Worm (Caenorhabditis elegans) whole organism, late embryonic: ENCODE results near the gene D2023.4.

ENCODE experiments used
- C38D4.7 ChIP-seq: fragments of 200-800 bp; sonication (Bioruptor generic); optimal IDR thresholded peaks from 2 replicates; lab custom pipeline; 2018; ENCODE audit warnings: mild to moderate bottlenecking, missing genetic modification characterization, moderate library complexity, missing compliant biosample characterization
- F13H6.1 ChIP-seq: sonication (generic microtip); optimal IDR thresholded peaks from 2 replicates; lab custom pipeline; 2016; ENCODE audit warnings: missing genetic modification characterization, missing compliant biosample characterization
- Y22D7AL.16 ChIP-seq: sonication (generic microtip); optimal IDR thresholded peaks from 2 replicates; lab custom pipeline; 2016; ENCODE audit warnings: missing genetic modification characterization, missing compliant biosample characterization
- ahr-1 ChIP-seq: sonication (generic microtip); optimal IDR thresholded peaks from 2 replicates; lab custom pipeline; 2016; ENCODE audit warnings: missing genetic modification characterization, missing compliant biosample characterization
- ceh-14 ChIP-seq: sonication (generic microtip); optimal IDR thresholded peaks from 2 replicates; lab custom pipeline; 2016; ENCODE audit warnings: missing genotype, missing genetic modification characterization, missing compliant biosample characterization
- ceh-18 ChIP-seq: sonication (generic microtip); optimal IDR thresholded peaks from 2 replicates; lab custom pipeline; 2016; ENCODE audit warnings: missing genetic modification characterization, missing compliant biosample characterization
- ceh-24 ChIP-seq: sonication (generic microtip); optimal IDR thresholded peaks from 2 replicates; lab custom pipeline; 2016; ENCODE audit warnings: mild to moderate bottlenecking, missing genetic modification characterization, missing compliant biosample characterization
- ceh-45 ChIP-seq: fragments of 200-800 bp; sonication (Bioruptor generic); IDR thresholded peaks from 2 replicates; pipeline ENCODE4 v1.3.6; 2022; ENCODE audit warnings: missing genetic modification reagents, missing genetic modification characterization, missing compliant biosample characterization
- ceh-48 ChIP-seq: sonication (generic microtip); optimal IDR thresholded peaks from 2 replicates; lab custom pipeline; 2016; ENCODE audit warnings: missing genetic modification characterization, inconsistent platforms, missing compliant biosample characterization
- ceh-6 ChIP-seq: fragments of 200-800 bp; sonication (Bioruptor generic); optimal IDR thresholded peaks from 2 replicates; lab custom pipeline; 2018; ENCODE audit warnings: mild to moderate bottlenecking, missing genetic modification characterization, missing compliant biosample characterization
- ceh-9 ChIP-seq: sonication (generic microtip); optimal IDR thresholded peaks from 2 replicates; lab custom pipeline; 2016; ENCODE audit warnings: mild to moderate bottlenecking, missing genetic modification characterization, inconsistent platforms, missing compliant biosample characterization
- elt-2 ChIP-seq: sonication (generic microtip); optimal IDR thresholded peaks from 2 replicates; lab custom pipeline; 2016; ENCODE audit warnings: missing genetic modification reagents, missing genetic modification characterization, missing compliant biosample characterization
- elt-4 ChIP-seq: sonication (generic microtip); optimal IDR thresholded peaks from 2 replicates; lab custom pipeline; 2016; ENCODE audit warnings: missing genetic modification characterization, missing compliant biosample characterization
- ets-4 ChIP-seq: sonication (generic microtip); optimal IDR thresholded peaks from 2 replicates; lab custom pipeline; 2016; ENCODE audit warnings: missing genetic modification characterization, missing compliant biosample characterization
- eyg-1 ChIP-seq: sonication (generic microtip); optimal IDR thresholded peaks from 2 replicates; lab custom pipeline; 2016; ENCODE audit warnings: missing genotype, missing genetic modification characterization, missing compliant biosample characterization
- fkh-10 ChIP-seq: fragments of 150-350 bp; optimal IDR thresholded peaks from 2 replicates; lab custom pipeline; 2014; ENCODE audit warnings: missing biosample characterization, missing genetic modification reagents, missing genetic modification characterization
- fkh-6 ChIP-seq: sonication (generic microtip); optimal IDR thresholded peaks from 2 replicates; lab custom pipeline; 2016; ENCODE audit warnings: missing genetic modification characterization, missing compliant biosample characterization
- gmeb-2 ChIP-seq: sonication (generic microtip); optimal IDR thresholded peaks from 2 replicates; lab custom pipeline; 2016; ENCODE audit warnings: missing genetic modification characterization, inconsistent platforms, missing compliant biosample characterization
- hlh-13 ChIP-seq: fragments of 200-800 bp; sonication (Bioruptor generic); optimal IDR thresholded peaks from 2 replicates; lab custom pipeline; 2018; ENCODE audit warnings: mild to moderate bottlenecking, missing genetic modification characterization, missing compliant biosample characterization
- hlh-15 ChIP-seq: sonication (generic microtip); optimal IDR thresholded peaks from 2 replicates; lab custom pipeline; 2016; ENCODE audit warnings: missing genetic modification characterization, missing compliant biosample characterization
- hlh-30 ChIP-seq: sonication (generic microtip); optimal IDR thresholded peaks from 2 replicates; lab custom pipeline; 2017; ENCODE audit warnings: antibody characterized with exemption, missing genetic modification characterization, missing compliant biosample characterization; ENCODE audit not compliant: insufficient read depth
- hlh-8 ChIP-seq: sonication (generic microtip); optimal IDR thresholded peaks from 2 replicates; lab custom pipeline; 2016; ENCODE audit warnings: missing genotype, missing genetic modification characterization, missing compliant biosample characterization
- mec-3 ChIP-seq: sonication (generic microtip); optimal IDR thresholded peaks from 2 replicates; lab custom pipeline; 2016; ENCODE audit warnings: borderline replicate concordance, missing genetic modification characterization, missing compliant biosample characterization
- nhr-11 ChIP-seq: fragments of 150-350 bp; optimal IDR thresholded peaks from 2 replicates; lab custom pipeline; 2014; ENCODE audit warnings: missing biosample characterization, missing genetic modification characterization
- nhr-232 ChIP-seq: sonication (generic microtip); optimal IDR thresholded peaks from 2 replicates; lab custom pipeline; 2016; ENCODE audit warnings: missing genetic modification characterization, missing compliant biosample characterization
- odd-2 ChIP-seq: sonication (generic microtip); optimal IDR thresholded peaks from 2 replicates; lab custom pipeline; 2017; ENCODE audit warnings: antibody characterized with exemption, mild to moderate bottlenecking, missing genetic modification characterization, missing compliant biosample characterization
- pag-3 ChIP-seq: sonication (generic microtip); optimal IDR thresholded peaks from 2 replicates; lab custom pipeline; 2016; ENCODE audit warnings: missing compliant biosample characterization, missing genetic modification characterization, borderline replicate concordance
- pax-1 ChIP-seq: fragments of 150-350 bp; optimal IDR thresholded peaks from 2 replicates; lab custom pipeline; 2014; ENCODE audit warnings: missing biosample characterization, missing genetic modification characterization
- pha-2 ChIP-seq: sonication (generic microtip); optimal IDR thresholded peaks from 2 replicates; lab custom pipeline; 2017; ENCODE audit warnings: mild to moderate bottlenecking, missing genetic modification characterization, missing compliant biosample characterization
- pha-4 ChIP-seq: fragments of 150-350 bp; optimal IDR thresholded peaks from 2 replicates; lab custom pipeline; 2018; ENCODE audit warnings: missing biosample characterization, missing genetic modification reagents, missing genetic modification characterization
- pqm-1 ChIP-seq: sonication (generic microtip); optimal IDR thresholded peaks from 2 replicates; lab custom pipeline; 2016; ENCODE audit warnings: missing genetic modification characterization, missing compliant biosample characterization
- pros-1 ChIP-seq: fragments of 150-350 bp; optimal IDR thresholded peaks from 2 replicates; lab custom pipeline; 2014; ENCODE audit warnings: missing biosample characterization, missing genetic modification reagents, missing genetic modification characterization
- ref-2 ChIP-seq: sonication (generic microtip); optimal IDR thresholded peaks from 2 replicates; lab custom pipeline; 2016; ENCODE audit warnings: missing genetic modification characterization, missing compliant biosample characterization
- tbx-2 ChIP-seq: sonication (generic microtip); optimal IDR thresholded peaks from 2 replicates; lab custom pipeline; 2016; ENCODE audit warnings: missing genetic modification characterization, missing compliant biosample characterization
- tbx-7 ChIP-seq: sonication (generic microtip); optimal IDR thresholded peaks from 2 replicates; lab custom pipeline; 2016; ENCODE audit warnings: missing genotype, missing genetic modification characterization, missing compliant biosample characterization
- ttx-3 ChIP-seq: sonication (generic microtip); optimal IDR thresholded peaks from 2 replicates; lab custom pipeline; 2016; ENCODE audit warnings: missing genetic modification reagents, missing genetic modification characterization, missing compliant biosample characterization
- unc-42 ChIP-seq: sonication (generic microtip); optimal IDR thresholded peaks from 2 replicates; lab custom pipeline; 2016; ENCODE audit warnings: missing genotype, missing genetic modification characterization, missing compliant biosample characterization
- zip-5 ChIP-seq: sonication (generic microtip); optimal IDR thresholded peaks from 2 replicates; lab custom pipeline; 2016; ENCODE audit warnings: missing genetic modification characterization, missing compliant biosample characterization

Gene D2023.4

DNA sequence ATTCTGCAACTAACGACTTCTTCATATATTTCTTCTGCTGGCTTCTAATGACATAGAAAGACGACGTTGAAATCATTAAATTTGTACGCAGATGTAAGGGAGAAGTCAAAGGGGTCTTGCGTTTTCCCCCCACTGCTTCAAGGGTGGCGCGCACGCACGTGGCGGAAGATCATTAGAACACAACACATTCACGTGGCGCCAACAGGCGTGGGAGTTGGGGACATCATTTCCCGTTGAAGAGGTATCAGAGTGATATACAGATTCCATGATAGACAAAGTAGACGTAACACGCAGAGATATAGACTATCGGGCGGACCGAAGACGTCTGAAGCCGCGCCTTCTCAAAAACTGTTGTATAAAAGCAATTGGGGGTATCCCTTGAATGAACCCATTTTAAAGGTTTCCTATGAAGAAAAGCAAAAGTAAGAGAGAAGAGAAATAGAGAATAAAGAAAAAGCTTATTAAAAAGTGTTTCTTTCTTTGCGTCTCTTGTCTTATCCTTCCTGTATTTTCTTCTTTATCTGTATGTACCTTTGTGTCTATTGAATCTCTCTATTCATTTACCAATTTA lies 26.2 kb downstream of the D2023.4 start:
- TF ChIP-seq ref-2 (peak; percentile 3), ceh-18 (peak; percentile 20), hlh-15 (tag; lab: Kevin White, UChicago) (no peak), nhr-232 (tag; lab: Kevin White, UChicago) (no peak), F13H6.1 (peak; percentile 27)
- TF ChIP-seq, all 69 proteins: peak for 3

DNA sequence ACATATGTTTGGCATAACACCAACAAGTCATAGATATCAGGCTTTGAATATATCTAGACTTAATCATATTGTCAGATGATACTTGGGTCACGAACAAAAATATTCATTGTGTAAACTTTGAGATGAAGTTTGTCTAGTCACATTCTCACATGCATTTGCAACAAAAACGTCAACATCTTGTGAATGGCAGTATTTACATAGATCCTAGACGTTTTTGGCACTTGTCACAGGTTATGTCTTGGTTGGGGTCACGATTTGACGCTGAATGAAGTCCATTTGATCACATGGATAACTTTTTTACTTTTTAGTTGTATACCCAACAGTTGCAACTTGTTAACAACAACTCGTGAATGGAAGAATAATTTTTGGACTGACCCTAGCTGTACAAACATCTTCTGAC lies 27.2 kb downstream of the D2023.4 start:
- no peak for TF ChIP-seq hlh-15 (tag; lab: Kevin White, UChicago)
- TF ChIP-seq ttx-3 (tag; lab: Kevin White, UChicago), result no peak
- TF ChIP-seq pqm-1 (tag; lab: Kevin White, UChicago), result no peak
- TF ChIP-seq C38D4.7 (GFP tag; lab: Kevin White, UChicago), result no peak
- TF ChIP-seq odd-2 (tag; lab: Kevin White, UChicago), result no peak
- no peak for TF ChIP-seq elt-2
- TF ChIP-seq hlh-13, result no peak
- TF ChIP-seq pros-1 (tag; lab: Kevin White, UChicago), result no peak
- TF ChIP-seq elt-4, result no peak
- no peak for TF ChIP-seq gmeb-2 (tag; lab: Kevin White, UChicago)
- no peak for TF ChIP-seq Y22D7AL.16 (tag; lab: Kevin White, UChicago)
- TF ChIP-seq mec-3 (tag; lab: Kevin White, UChicago), result no peak
- TF ChIP-seq ceh-9 (tag; lab: Kevin White, UChicago), result no peak
- no peak for TF ChIP-seq zip-5 (tag; lab: Kevin White, UChicago)
- TF ChIP-seq ceh-45 (GFP tag; lab: Robert Waterston, UW), result no peak
- TF ChIP-seq pag-3 (tag; lab: Kevin White, UChicago), result no peak
- no peak for TF ChIP-seq ceh-48 (tag; lab: Kevin White, UChicago)
- TF ChIP-seq pha-4 (tag; lab: Kevin White, UChicago), result no peak
- no peak for TF ChIP-seq pax-1 (tag; lab: Kevin White, UChicago)
- TF ChIP-seq tbx-7 (tag; lab: Kevin White, UChicago), result no peak

- TF ChIP-seq tbx-2 (tag; lab: Kevin White, UChicago), result no peak
- no peak for TF ChIP-seq fkh-10 (GFP tag; lab: Kevin White, UChicago)
- no peak for TF ChIP-seq ahr-1
- TF ChIP-seq pha-2 (tag; lab: Kevin White, UChicago), result no peak
- no peak for TF ChIP-seq ceh-24
- TF ChIP-seq eyg-1, result no peak
- no peak for TF ChIP-seq nhr-11 (tag; lab: Kevin White, UChicago)
- no peak for TF ChIP-seq pha-4 (tag; lab: Kevin White, UChicago)
- no peak for TF ChIP-seq fkh-6 (tag; lab: Kevin White, UChicago)
- TF ChIP-seq hlh-15 (tag; lab: Kevin White, UChicago), result no peak
- TF ChIP-seq ceh-9 (tag; lab: Kevin White, UChicago), result no peak
- no peak for TF ChIP-seq hlh-30 (tag; lab: Kevin White, UChicago)
- TF ChIP-seq F13H6.1, result no peak
- no peak for TF ChIP-seq unc-42 (tag; lab: Kevin White, UChicago)
- no peak for TF ChIP-seq ceh-6 (GFP tag; lab: Kevin White, UChicago)
- no peak for TF ChIP-seq ets-4
- TF ChIP-seq hlh-8 (tag; lab: Kevin White, UChicago), result no peak
- TF ChIP-seq ceh-45 (GFP tag; lab: Robert Waterston, UW), result no peak
- no peak for TF ChIP-seq ceh-14 (tag; lab: Kevin White, UChicago)
- TF ChIP-seq elt-4, result no peak
These were observed 28.2 kb downstream of the D2023.4 start for ce11 chrV:11797272-11797855.
